Worm (Caenorhabditis elegans) whole organism, late embryonic: ENCODE measurements around the gene str-13.

Source experiments
- C08G9.2 ChIP-seq: sonication (generic microtip); optimal IDR thresholded peaks from 2 replicates; lab custom pipeline; 2016; ENCODE audit warnings: mild to moderate bottlenecking, missing genetic modification characterization, moderate library complexity, missing compliant biosample characterization
- C38D4.7 ChIP-seq: fragments of 200-800 bp; sonication (Bioruptor generic); optimal IDR thresholded peaks from 2 replicates; lab custom pipeline; 2018; ENCODE audit warnings: mild to moderate bottlenecking, missing genetic modification characterization, moderate library complexity, missing compliant biosample characterization
- Y22D7AL.16 ChIP-seq: sonication (generic microtip); optimal IDR thresholded peaks from 2 replicates; lab custom pipeline; 2016; ENCODE audit warnings: missing genetic modification characterization, missing compliant biosample characterization
- ahr-1 ChIP-seq: sonication (generic microtip); optimal IDR thresholded peaks from 2 replicates; lab custom pipeline; 2016; ENCODE audit warnings: missing genetic modification characterization, missing compliant biosample characterization
- ceh-18 ChIP-seq: sonication (generic microtip); optimal IDR thresholded peaks from 2 replicates; lab custom pipeline; 2016; ENCODE audit warnings: missing genetic modification characterization, missing compliant biosample characterization
- ceh-19 ChIP-seq: fragments of 200-800 bp; sonication (Bioruptor generic); optimal IDR thresholded peaks from 2 replicates; lab custom pipeline; 2018; ENCODE audit warnings: mild to moderate bottlenecking, missing genetic modification characterization, missing compliant biosample characterization
- ceh-22 ChIP-seq: sonication (generic microtip); optimal IDR thresholded peaks from 2 replicates; lab custom pipeline; 2017; ENCODE audit warnings: missing biosample characterization, missing genetic modification characterization
- ceh-24 ChIP-seq: sonication (generic microtip); optimal IDR thresholded peaks from 2 replicates; lab custom pipeline; 2016; ENCODE audit warnings: mild to moderate bottlenecking, missing genetic modification characterization, missing compliant biosample characterization
- ceh-30 ChIP-seq: fragments of 150-350 bp; optimal IDR thresholded peaks from 2 replicates; lab custom pipeline; 2014; ENCODE audit warnings: missing biosample characterization, missing genetic modification characterization
- ceh-31 ChIP-seq: sonication (generic microtip); optimal IDR thresholded peaks from 2 replicates; lab custom pipeline; 2016; ENCODE audit warnings: missing genetic modification characterization, missing compliant biosample characterization
- ceh-34 ChIP-seq: sonication (generic microtip); optimal IDR thresholded peaks from 2 replicates; lab custom pipeline; 2016; ENCODE audit warnings: mild to moderate bottlenecking, missing genetic modification characterization, missing compliant biosample characterization
- ceh-45 ChIP-seq: fragments of 200-800 bp; sonication (Bioruptor generic); IDR thresholded peaks from 2 replicates; pipeline ENCODE4 v1.3.6; 2022; ENCODE audit warnings: missing genetic modification reagents, missing genetic modification characterization, missing compliant biosample characterization
- ceh-48 ChIP-seq: sonication (generic microtip); optimal IDR thresholded peaks from 2 replicates; lab custom pipeline; 2016; ENCODE audit warnings: missing genetic modification characterization, inconsistent platforms, missing compliant biosample characterization
- ceh-6 ChIP-seq: fragments of 200-800 bp; sonication (Bioruptor generic); optimal IDR thresholded peaks from 2 replicates; lab custom pipeline; 2018; ENCODE audit warnings: mild to moderate bottlenecking, missing genetic modification characterization, missing compliant biosample characterization
- ceh-9 ChIP-seq: sonication (generic microtip); optimal IDR thresholded peaks from 2 replicates; lab custom pipeline; 2016; ENCODE audit warnings: mild to moderate bottlenecking, missing genetic modification characterization, inconsistent platforms, missing compliant biosample characterization
- che-1 ChIP-seq: sonication (generic microtip); optimal IDR thresholded peaks from 2 replicates; lab custom pipeline; 2016; ENCODE audit warnings: mild to moderate bottlenecking, missing genetic modification characterization, missing compliant biosample characterization
- dmd-4 ChIP-seq: sonication (generic microtip); optimal IDR thresholded peaks from 2 replicates; lab custom pipeline; 2016; ENCODE audit warnings: borderline replicate concordance, missing genetic modification characterization, missing compliant biosample characterization
- dve-1 ChIP-seq: sonication (generic microtip); optimal IDR thresholded peaks from 2 replicates; lab custom pipeline; 2017; ENCODE audit warnings: antibody characterized with exemption, mild to moderate bottlenecking, missing genetic modification characterization, missing compliant biosample characterization
- elt-2 ChIP-seq: sonication (generic microtip); optimal IDR thresholded peaks from 2 replicates; lab custom pipeline; 2016; ENCODE audit warnings: missing genetic modification reagents, missing genetic modification characterization, missing compliant biosample characterization
- elt-4 ChIP-seq: sonication (generic microtip); optimal IDR thresholded peaks from 2 replicates; lab custom pipeline; 2016; ENCODE audit warnings: missing genetic modification characterization, missing compliant biosample characterization
- eyg-1 ChIP-seq: sonication (generic microtip); optimal IDR thresholded peaks from 2 replicates; lab custom pipeline; 2016; ENCODE audit warnings: missing genotype, missing genetic modification characterization, missing compliant biosample characterization
- fax-1 ChIP-seq: sonication (generic microtip); optimal IDR thresholded peaks from 2 replicates; lab custom pipeline; 2016; ENCODE audit warnings: missing genotype, missing genetic modification characterization, missing compliant biosample characterization
- hlh-30 ChIP-seq: sonication (generic microtip); optimal IDR thresholded peaks from 2 replicates; lab custom pipeline; 2017; ENCODE audit warnings: antibody characterized with exemption, missing genetic modification characterization, missing compliant biosample characterization; ENCODE audit not compliant: insufficient read depth
- hlh-8 ChIP-seq: sonication (generic microtip); optimal IDR thresholded peaks from 2 replicates; lab custom pipeline; 2016; ENCODE audit warnings: missing genotype, missing genetic modification characterization, missing compliant biosample characterization
- lim-6 ChIP-seq: sonication (generic microtip); optimal IDR thresholded peaks from 2 replicates; lab custom pipeline; 2016; ENCODE audit warnings: missing genetic modification characterization, missing compliant biosample characterization
- nfya-1 ChIP-seq: sonication (generic microtip); optimal IDR thresholded peaks from 2 replicates; lab custom pipeline; 2017; ENCODE audit warnings: missing genetic modification characterization, mild to moderate bottlenecking, missing compliant biosample characterization, antibody characterized with exemption, moderate library complexity
- nhr-11 ChIP-seq: fragments of 150-350 bp; optimal IDR thresholded peaks from 2 replicates; lab custom pipeline; 2014; ENCODE audit warnings: missing biosample characterization, missing genetic modification characterization
- nhr-232 ChIP-seq: sonication (generic microtip); optimal IDR thresholded peaks from 2 replicates; lab custom pipeline; 2016; ENCODE audit warnings: missing genetic modification characterization, missing compliant biosample characterization
- npax-4 ChIP-seq: sonication (generic microtip); optimal IDR thresholded peaks from 2 replicates; lab custom pipeline; 2016; ENCODE audit warnings: missing genetic modification characterization, missing compliant biosample characterization
- pat-9 ChIP-seq: fragments of 200-800 bp; sonication (Bioruptor generic); optimal IDR thresholded peaks from 2 replicates; lab custom pipeline; 2018; ENCODE audit warnings: mild to moderate bottlenecking, missing genetic modification characterization, moderate library complexity, missing compliant biosample characterization
- pha-2 ChIP-seq: sonication (generic microtip); optimal IDR thresholded peaks from 2 replicates; lab custom pipeline; 2017; ENCODE audit warnings: mild to moderate bottlenecking, missing genetic modification characterization, missing compliant biosample characterization
- pha-4 ChIP-seq: fragments of 150-350 bp; optimal IDR thresholded peaks from 2 replicates; lab custom pipeline; 2018; ENCODE audit warnings: missing biosample characterization, missing genetic modification reagents, missing genetic modification characterization
- pqm-1 ChIP-seq: sonication (generic microtip); optimal IDR thresholded peaks from 2 replicates; lab custom pipeline; 2016; ENCODE audit warnings: missing genetic modification characterization, missing compliant biosample characterization
- pros-1 ChIP-seq: fragments of 150-350 bp; optimal IDR thresholded peaks from 2 replicates; lab custom pipeline; 2014; ENCODE audit warnings: missing biosample characterization, missing genetic modification reagents, missing genetic modification characterization
- ref-2 ChIP-seq: sonication (generic microtip); optimal IDR thresholded peaks from 2 replicates; lab custom pipeline; 2016; ENCODE audit warnings: missing genetic modification characterization, missing compliant biosample characterization
- rnt-1 ChIP-seq: sonication (generic microtip); optimal IDR thresholded peaks from 2 replicates; lab custom pipeline; 2016; ENCODE audit warnings: missing genetic modification characterization, missing compliant biosample characterization
- sdc-2 ChIP-seq: sonication (generic microtip); optimal IDR thresholded peaks from 2 replicates; lab custom pipeline; 2016; ENCODE audit warnings: missing genotype, missing genetic modification characterization, missing compliant biosample characterization
- sox-2 ChIP-seq: fragments of 200-800 bp; sonication (Bioruptor generic); IDR thresholded peaks from 2 replicates; pipeline ENCODE4 v1.3.6; 2022; ENCODE audit warnings: missing genetic modification reagents, missing genetic modification characterization, missing compliant biosample characterization
- tbx-2 ChIP-seq: sonication (generic microtip); optimal IDR thresholded peaks from 2 replicates; lab custom pipeline; 2016; ENCODE audit warnings: missing genetic modification characterization, missing compliant biosample characterization
- ttx-3 ChIP-seq: sonication (generic microtip); optimal IDR thresholded peaks from 2 replicates; lab custom pipeline; 2016; ENCODE audit warnings: missing genetic modification reagents, missing genetic modification characterization, missing compliant biosample characterization
- unc-42 ChIP-seq: sonication (generic microtip); optimal IDR thresholded peaks from 2 replicates; lab custom pipeline; 2016; ENCODE audit warnings: missing genotype, missing genetic modification characterization, missing compliant biosample characterization
- unc-55 ChIP-seq: sonication (generic microtip); optimal IDR thresholded peaks from 2 replicates; lab custom pipeline; 2017; ENCODE audit warnings: missing biosample characterization, missing genetic modification reagents, missing genetic modification characterization
- unc-86 ChIP-seq: sonication (generic microtip); optimal IDR thresholded peaks from 2 replicates; lab custom pipeline; 2016; ENCODE audit warnings: missing genetic modification characterization, missing compliant biosample characterization
- zip-5 ChIP-seq: sonication (generic microtip); optimal IDR thresholded peaks from 2 replicates; lab custom pipeline; 2016; ENCODE audit warnings: missing genetic modification characterization, missing compliant biosample characterization
- ztf-16 ChIP-seq: sonication (generic microtip); optimal IDR thresholded peaks from 2 replicates; lab custom pipeline; 2017; ENCODE audit warnings: missing genetic modification characterization, missing compliant biosample characterization

The str-13 gene

DNA sequence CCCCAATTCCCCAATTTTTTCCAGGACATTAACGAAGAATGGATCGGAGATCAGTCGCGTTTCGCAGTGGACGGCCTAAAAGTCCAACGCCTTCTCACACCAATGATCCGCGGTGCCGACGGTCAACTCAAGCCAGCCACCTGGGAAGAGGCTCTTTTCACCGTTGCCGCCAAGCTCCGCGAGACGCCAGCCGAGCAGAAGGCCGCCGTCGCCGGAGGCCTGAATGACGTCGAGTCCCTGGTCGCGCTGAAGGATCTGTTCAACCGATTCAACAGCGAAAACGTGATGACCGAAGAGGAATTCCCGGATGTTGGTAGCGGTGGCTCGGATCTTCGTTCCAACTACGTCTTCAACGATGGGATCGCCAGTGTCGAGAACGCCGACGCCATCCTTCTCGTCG, 24.1 kb downstream of the str-13 start:
- TF ChIP-seq pha-4 (no peak), pat-9 (tag; lab: Kevin White, UChicago) (no peak), elt-4 (tag; lab: Kevin White, UChicago) (peak; percentile 7), elt-2 (no peak), ztf-16 (tag; lab: Kevin White, UChicago) (no peak), eyg-1 (no peak), pqm-1 (tag; lab: Kevin White, UChicago) (no peak)

DNA sequence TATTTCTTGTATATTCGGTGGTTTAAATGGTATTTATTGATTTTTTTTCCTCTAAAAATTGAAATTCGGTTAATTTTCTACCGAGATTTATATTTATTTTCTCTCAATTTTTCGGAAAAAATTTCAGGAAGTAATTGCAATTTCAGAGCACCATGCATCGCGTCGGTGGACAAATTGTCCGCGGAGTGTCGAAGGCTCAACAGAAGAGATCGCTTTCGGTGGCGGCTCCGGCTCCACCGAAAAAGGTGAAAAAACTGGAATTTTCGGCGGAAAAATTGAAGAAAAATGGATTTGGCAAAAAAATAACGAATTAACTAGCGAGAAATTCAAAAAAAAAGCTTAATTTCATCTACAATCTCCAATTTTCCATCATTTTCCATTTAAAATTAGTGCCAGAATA, 28.2 kb downstream of the str-13 start, which contains the start of gene nuo-5:
Gene nuo-5 (plus strand): TSS at position 147 of the 400 bp plus-strand sequence.
- no peak for TF ChIP-seq pha-4
- TF ChIP-seq eyg-1 = no peak
- TF ChIP-seq zip-5 (tag; lab: Kevin White, UChicago) = no peak
- no peak for TF ChIP-seq npax-4 (tag; lab: Kevin White, UChicago)
- TF ChIP-seq ceh-24 (tag; lab: Kevin White, UChicago) = no peak
- TF ChIP-seq ref-2 (tag; lab: Kevin White, UChicago) = no peak
- no peak for TF ChIP-seq ceh-19 (GFP tag; lab: Kevin White, UChicago)
- TF ChIP-seq nhr-232 (tag; lab: Kevin White, UChicago) = no peak
- no peak for TF ChIP-seq unc-42
- TF ChIP-seq ceh-6 = no peak
- TF ChIP-seq lim-6 = no peak
- no peak for TF ChIP-seq unc-55 (GFP tag; lab: Kevin White, UChicago)
- no peak for TF ChIP-seq hlh-8 (tag; lab: Kevin White, UChicago)
- TF ChIP-seq nhr-11 (tag; lab: Kevin White, UChicago) = no peak

DNA sequence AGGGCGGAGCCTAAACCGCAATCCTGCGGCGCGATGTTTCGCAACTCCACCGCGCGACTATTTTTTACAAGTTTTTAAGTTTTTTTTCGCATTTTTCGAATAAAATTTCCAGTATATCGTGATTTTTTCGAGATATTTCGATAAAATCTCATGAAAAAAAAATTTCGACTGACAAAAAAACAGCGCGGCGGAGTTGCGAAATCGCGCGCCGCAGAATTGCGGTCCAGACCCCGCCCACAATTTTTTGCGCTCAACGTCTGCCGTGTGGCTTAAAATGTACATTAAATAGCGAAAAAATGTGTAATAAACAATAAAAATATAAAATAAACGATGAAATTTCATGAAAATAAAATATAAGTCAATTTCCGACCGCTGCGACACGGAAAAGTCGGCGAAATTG, 29.3 kb downstream of the str-13 start:
- TF ChIP-seq ceh-31 (tag; lab: Kevin White, UChicago) (no peak), sox-2 (GFP tag; lab: Robert Waterston, UW) (no peak), ttx-3 (tag; lab: Kevin White, UChicago) (peak; percentile 34), zip-5 (tag; lab: Kevin White, UChicago) (peak; percentile 20), pros-1 (tag; lab: Kevin White, UChicago) (no peak), unc-86 (tag; lab: Kevin White, UChicago) (peak; percentile 40), dmd-4 (tag; lab: Kevin White, UChicago) (no peak), ztf-16 (tag; lab: Kevin White, UChicago) (no peak), elt-2 (peak; percentile 8)

DNA sequence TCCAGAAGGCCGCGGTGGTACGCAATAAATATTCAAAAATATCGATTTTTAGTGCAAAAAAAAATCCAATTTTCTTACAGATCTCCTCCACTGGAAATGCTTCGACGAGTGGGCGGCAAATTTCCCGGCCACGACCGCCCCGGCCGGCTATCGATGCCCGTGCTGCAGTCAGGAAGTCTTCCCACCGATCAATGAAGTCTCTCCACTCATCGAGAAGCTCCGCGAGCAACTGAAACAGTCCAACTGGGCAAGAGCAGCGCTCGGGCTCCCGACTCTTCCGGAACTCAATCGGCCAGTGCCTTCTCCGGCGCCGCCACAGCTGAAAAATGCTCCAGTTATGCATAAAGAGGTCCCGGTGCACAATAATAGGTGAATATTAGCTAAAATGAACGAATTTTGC, 31.1 kb downstream of the str-13 start, which contains the start of gene Y45G12B.3:
Gene Y45G12B.3 (minus strand): TSS at position 320 of the 400 bp plus-strand sequence.
- TF ChIP-seq pha-2 (tag; lab: Kevin White, UChicago) (no peak), ahr-1 (tag; lab: Kevin White, UChicago) (no peak), fax-1 (tag; lab: Kevin White, UChicago) (no peak), ceh-34 (tag; lab: Kevin White, UChicago) (no peak), che-1 (tag; lab: Kevin White, UChicago) (no peak), C38D4.7 (GFP tag; lab: Kevin White, UChicago) (no peak), C08G9.2 (no peak), elt-2 (no peak), Y22D7AL.16 (tag; lab: Kevin White, UChicago) (no peak), ceh-22 (no peak), elt-4 (tag; lab: Kevin White, UChicago) (no peak), ceh-30 (tag; lab: Kevin White, UChicago) (no peak), ceh-19 (GFP tag; lab: Kevin White, UChicago) (no peak), pros-1 (tag; lab: Kevin White, UChicago) (no peak)

DNA sequence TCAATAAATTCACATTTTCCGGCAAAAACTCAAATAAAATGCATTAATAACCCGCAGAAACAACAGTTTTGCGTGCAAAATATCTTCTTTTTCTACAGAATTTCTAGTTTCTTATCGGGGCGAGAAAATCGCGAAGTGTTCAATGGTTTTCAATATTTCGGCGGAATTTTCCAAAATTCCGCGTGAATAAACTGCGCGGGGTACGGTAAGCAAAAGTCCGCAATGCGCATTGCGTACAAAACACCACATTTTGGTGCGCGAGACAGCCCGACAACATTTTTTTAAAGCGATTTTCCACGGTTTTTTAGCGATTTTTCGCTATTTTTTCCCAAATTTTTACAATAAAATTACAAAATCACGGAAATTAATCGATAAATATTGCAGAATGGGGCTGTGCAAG, 32.6 kb downstream of the str-13 start, which contains the start of gene Y45G12B.2:
Gene Y45G12B.2 (plus strand): TSS at position 383 of the 400 bp plus-strand sequence.
- TF ChIP-seq fax-1 (tag; lab: Kevin White, UChicago) (no peak), ztf-16 (tag; lab: Kevin White, UChicago) (peak; percentile 14), zip-5 (tag; lab: Kevin White, UChicago) (no peak), tbx-2 (peak; percentile 15), rnt-1 (tag; lab: Kevin White, UChicago) (no peak), ceh-19 (GFP tag; lab: Kevin White, UChicago) (no peak), nfya-1 (tag; lab: Kevin White, UChicago) (peak; percentile 78), hlh-30 (peak; percentile 13), ceh-9 (no peak), ceh-31 (tag; lab: Kevin White, UChicago) (peak; percentile 36), elt-2 (no peak), ceh-18 (tag; lab: Kevin White, UChicago) (peak; percentile 51), dve-1 (tag; lab: Kevin White, UChicago) (no peak), ceh-45 (no peak), sdc-2 (tag; lab: Kevin White, UChicago) (no peak), ceh-30 (tag; lab: Kevin White, UChicago) (peak; percentile 4), ceh-48 (tag; lab: Kevin White, UChicago) (peak; percentile 36), che-1 (tag; lab: Kevin White, UChicago) (no peak), pha-2 (tag; lab: Kevin White, UChicago) (no peak)
